Worm (Caenorhabditis elegans) whole organism, young adult: ENCODE data around the gene E02H1.1.
A peak's percentile ranks its signal among the peaks of the same experiment; 100 is the strongest.

ENCODE experiments used
- B0261.1 ChIP-seq: sonication (generic microtip); optimal IDR thresholded peaks from 2 replicates; lab custom pipeline; 2016; ENCODE audit warnings: mild to moderate bottlenecking, missing genetic modification characterization, moderate library complexity, missing compliant biosample characterization
- C06A6.2 ChIP-seq: fragments of 200-800 bp; sonication (Bioruptor generic); conservative IDR thresholded peaks from 2 replicates; pipeline ENCODE4 v1.3.6; 2022; ENCODE audit warnings: missing genetic modification characterization, missing compliant biosample characterization
- D2030.7 ChIP-seq: fragments of 200-800 bp; sonication (Bioruptor generic); IDR thresholded peaks from 2 replicates; pipeline ENCODE4 v1.3.6; 2022; ENCODE audit warnings: missing genetic modification reagents, missing genetic modification characterization, missing compliant biosample characterization
- F37B4.10 ChIP-seq: fragments of 200-800 bp; sonication (Bioruptor generic); IDR thresholded peaks from 2 replicates; pipeline ENCODE4 v1.3.6; 2022; ENCODE audit warnings: missing genetic modification characterization, missing compliant biosample characterization
- F55B11.4 ChIP-seq: sonication (generic microtip); optimal IDR thresholded peaks from 2 replicates; lab custom pipeline; 2016; ENCODE audit warnings: missing compliant biosample characterization, missing genetic modification characterization, borderline replicate concordance; ENCODE audit not compliant: insufficient read depth
- K11D2.4 ChIP-seq: fragments of 200-800 bp; sonication (Bioruptor generic); IDR thresholded peaks from 2 replicates; pipeline ENCODE4 v1.3.6; 2022; ENCODE audit warnings: missing genetic modification reagents, missing genetic modification characterization, missing compliant biosample characterization
- Y53F4B.3 ChIP-seq: fragments of 200-800 bp; sonication (Bioruptor generic); IDR thresholded peaks from 2 replicates; pipeline ENCODE4 v1.3.6; 2022; ENCODE audit warnings: missing genetic modification reagents, missing genetic modification characterization, missing compliant biosample characterization
- Y56A3A.18 ChIP-seq: fragments of 200-800 bp; sonication (Bioruptor generic); IDR thresholded peaks from 2 replicates; pipeline ENCODE4 v1.3.6; 2022; ENCODE audit warnings: missing genetic modification reagents, missing genetic modification characterization, missing compliant biosample characterization
- Y67H2A.10 ChIP-seq: fragments of 200-800 bp; sonication (Bioruptor generic); conservative IDR thresholded peaks from 2 replicates; pipeline ENCODE4 v1.3.6; 2022; ENCODE audit warnings: missing genetic modification reagents, missing genetic modification characterization, missing compliant biosample characterization
- ama-1 ChIP-seq, 3 experiments: fragments of 150-350 bp in 1 of 3; sonication (generic microtip) in 2 of 3; optimal IDR thresholded peaks; 2 replicates each; lab custom pipeline; 2014 to 2018; ENCODE audit warnings: missing biosample characterization in 2 of 3, missing genetic modification characterization in 2 of 3, missing genetic modification reagents in 2 of 3
- aptf-3 ChIP-seq: fragments of 200-800 bp; sonication (Bioruptor generic); IDR thresholded peaks from 2 replicates; pipeline ENCODE4 v1.3.6; 2022; ENCODE audit warnings: missing genetic modification characterization, missing compliant biosample characterization
- athp-1 ChIP-seq: sonication (generic microtip); optimal IDR thresholded peaks from 2 replicates; lab custom pipeline; 2017; ENCODE audit warnings: mild to moderate bottlenecking, missing genetic modification characterization, missing compliant biosample characterization
- attf-3 ChIP-seq: fragments of 200-800 bp; sonication (Bioruptor generic); conservative IDR thresholded peaks from 2 replicates; pipeline ENCODE4 v1.3.6; 2022; ENCODE audit warnings: missing genetic modification reagents, missing genetic modification characterization, missing compliant biosample characterization
- ccch-3 ChIP-seq: fragments of 200-800 bp; sonication (Bioruptor generic); optimal IDR thresholded peaks from 2 replicates; lab custom pipeline; 2018; ENCODE audit warnings: mild to moderate bottlenecking, missing genetic modification characterization, missing compliant biosample characterization
- ceh-40 ChIP-seq: fragments of 200-800 bp; sonication (Bioruptor generic); IDR thresholded peaks from 2 replicates; pipeline ENCODE4 v1.3.6; 2022; ENCODE audit warnings: missing genetic modification characterization, missing compliant biosample characterization
- ceh-58 ChIP-seq: fragments of 200-800 bp; sonication (Bioruptor generic); IDR thresholded peaks from 2 replicates; pipeline ENCODE4 v1.3.6; 2022; ENCODE audit warnings: missing genetic modification characterization, missing compliant biosample characterization
- chd-7 ChIP-seq: sonication (generic microtip); optimal IDR thresholded peaks from 2 replicates; lab custom pipeline; 2016; ENCODE audit warnings: mild to moderate bottlenecking, missing genetic modification characterization, moderate library complexity, missing compliant biosample characterization
- die-1 ChIP-seq: sonication (generic microtip); optimal IDR thresholded peaks from 2 replicates; lab custom pipeline; 2016; ENCODE audit warnings: missing genotype, mild to moderate bottlenecking, missing genetic modification characterization, missing compliant biosample characterization
- efl-1 ChIP-seq: fragments of 150-350 bp; optimal IDR thresholded peaks from 2 replicates; lab custom pipeline; 2014; ENCODE audit warnings: missing biosample characterization, missing genetic modification reagents, missing genetic modification characterization
- egl-44 ChIP-seq: fragments of 200-800 bp; sonication (Bioruptor generic); IDR thresholded peaks from 2 replicates; pipeline ENCODE4 v1.3.6; 2022; ENCODE audit warnings: missing genetic modification reagents, missing genetic modification characterization, missing compliant biosample characterization
- egrh-3 ChIP-seq: fragments of 200-800 bp; sonication (Bioruptor generic); IDR thresholded peaks from 2 replicates; pipeline ENCODE4 v1.3.6; 2022; ENCODE audit warnings: missing genetic modification reagents, missing genetic modification characterization, missing compliant biosample characterization
- gei-17 ChIP-seq: fragments of 200-800 bp; sonication (Bioruptor generic); optimal IDR thresholded peaks from 2 replicates; lab custom pipeline; 2018; ENCODE audit warnings: mild to moderate bottlenecking, missing genetic modification characterization, missing compliant biosample characterization
- hlh-12 ChIP-seq: sonication (generic microtip); optimal IDR thresholded peaks from 2 replicates; lab custom pipeline; 2016; ENCODE audit warnings: missing genetic modification characterization, missing compliant biosample characterization
- hlh-26 ChIP-seq: fragments of 200-800 bp; sonication (Bioruptor generic); conservative IDR thresholded peaks from 2 replicates; pipeline ENCODE4 v1.3.6; 2022; ENCODE audit warnings: missing genetic modification reagents, missing genetic modification characterization, missing compliant biosample characterization
- hmg-20 ChIP-seq: fragments of 200-800 bp; sonication (Bioruptor generic); IDR thresholded peaks from 2 replicates; pipeline ENCODE4 v1.3.6; 2022; ENCODE audit warnings: missing genetic modification reagents, missing genetic modification characterization, missing compliant biosample characterization
- let-607 ChIP-seq, 2 experiments: fragments of 200-800 bp in 1 of 2; sonication (Bioruptor generic) in 1 of 2; sonication (generic microtip) in 1 of 2; optimal IDR thresholded peaks; 2 replicates each; lab custom pipeline; 2016 to 2018; ENCODE audit warnings: mild to moderate bottlenecking in 2 of 2, missing compliant biosample characterization in 2 of 2, missing genetic modification characterization in 2 of 2, moderate library complexity in 2 of 2, missing genotype in 1 of 2
- lin-54 ChIP-seq: fragments of 200-800 bp; sonication (Bioruptor generic); optimal IDR thresholded peaks from 2 replicates; lab custom pipeline; 2018; ENCODE audit warnings: mild to moderate bottlenecking, missing genetic modification characterization, missing compliant biosample characterization
- lsl-1 ChIP-seq: fragments of 200-800 bp; sonication (Bioruptor generic); optimal IDR thresholded peaks from 2 replicates; lab custom pipeline; 2018; ENCODE audit warnings: mild to moderate bottlenecking, missing genetic modification characterization, moderate library complexity, missing compliant biosample characterization
- madf-10 ChIP-seq: sonication (generic microtip); optimal IDR thresholded peaks from 2 replicates; lab custom pipeline; 2016; ENCODE audit warnings: mild to moderate bottlenecking, missing genetic modification characterization, missing compliant biosample characterization
- madf-6 ChIP-seq: fragments of 200-800 bp; sonication (Bioruptor generic); IDR thresholded peaks from 2 replicates; pipeline ENCODE4 v1.3.6; 2022; ENCODE audit warnings: missing genetic modification reagents, missing genetic modification characterization, missing compliant biosample characterization
- mel-28 ChIP-seq: sonication (generic microtip); optimal IDR thresholded peaks from 2 replicates; lab custom pipeline; 2016; ENCODE audit warnings: borderline replicate concordance, mild to moderate bottlenecking, missing genetic modification characterization, missing compliant biosample characterization
- nfyb-1 ChIP-seq: fragments of 200-800 bp; sonication (Bioruptor generic); IDR thresholded peaks from 2 replicates; pipeline ENCODE4 v1.3.6; 2022; ENCODE audit warnings: missing genetic modification reagents, missing genetic modification characterization, missing compliant biosample characterization
- nhr-179 ChIP-seq: sonication (generic microtip); optimal IDR thresholded peaks from 2 replicates; lab custom pipeline; 2016; ENCODE audit warnings: mild to moderate bottlenecking, missing genetic modification characterization, missing compliant biosample characterization
- rcor-1 ChIP-seq: fragments of 200-800 bp; sonication (Bioruptor generic); IDR thresholded peaks from 2 replicates; pipeline ENCODE4 v1.3.6; 2022; ENCODE audit warnings: missing genetic modification reagents, missing genetic modification characterization, missing compliant biosample characterization
- rec-8 ChIP-seq, 2 experiments: sonication (generic microtip); optimal IDR thresholded peaks; 2 replicates each; lab custom pipeline; 2016; ENCODE audit warnings: mild to moderate bottlenecking in 2 of 2, missing genetic modification characterization in 2 of 2, missing genetic modification reagents in 2 of 2, missing genotype in 2 of 2, missing biosample characterization in 1 of 2, missing compliant biosample characterization in 1 of 2, moderate library complexity in 1 of 2
- repo-1 ChIP-seq: sonication (generic microtip); optimal IDR thresholded peaks from 2 replicates; lab custom pipeline; 2017; ENCODE audit warnings: mild to moderate bottlenecking, missing genetic modification characterization, missing compliant biosample characterization
- rpc-1 ChIP-seq, 2 experiments: fragments of 150-350 bp in 1 of 2; sonication (generic microtip) in 1 of 2; optimal IDR thresholded peaks; 2 replicates each; lab custom pipeline; 2014 to 2018; ENCODE audit warnings: missing biosample characterization in 1 of 2, missing genetic modification characterization in 1 of 2, missing genetic modification reagents in 1 of 2, missing genotype in 1 of 2
- sdz-38 ChIP-seq: sonication (generic microtip); optimal IDR thresholded peaks from 2 replicates; lab custom pipeline; 2016; ENCODE audit warnings: missing genotype, missing genetic modification characterization, missing compliant biosample characterization
- snpc-1.3 ChIP-seq: sonication (generic microtip); optimal IDR thresholded peaks from 2 replicates; lab custom pipeline; 2017; ENCODE audit warnings: missing genetic modification characterization, mild to moderate bottlenecking, missing compliant biosample characterization, antibody characterized with exemption, moderate library complexity, missing genotype, missing genetic modification reagents; ENCODE audit not compliant: insufficient read depth
- snpc-4 ChIP-seq, 5 experiments: fragments of 150-350 bp in 1 of 5; sonication (generic microtip) in 4 of 5; optimal IDR thresholded peaks; 2 replicates each; lab custom pipeline; 2014 to 2018; ENCODE audit warnings: missing genetic modification characterization in 5 of 5, missing biosample characterization in 3 of 5, antibody characterized with exemption in 2 of 5, mild to moderate bottlenecking in 2 of 5, missing compliant biosample characterization in 2 of 5, missing genotype in 2 of 5, moderate library complexity in 2 of 5, missing genetic modification reagents in 1 of 5
- sptf-2 ChIP-seq: fragments of 200-800 bp; sonication (Bioruptor generic); optimal IDR thresholded peaks from 2 replicates; lab custom pipeline; 2018; ENCODE audit warnings: mild to moderate bottlenecking, missing genetic modification characterization, missing compliant biosample characterization
- tlf-1 ChIP-seq: fragments of 200-800 bp; sonication (Bioruptor generic); optimal IDR thresholded peaks from 2 replicates; lab custom pipeline; 2018; ENCODE audit warnings: mild to moderate bottlenecking, missing genetic modification characterization, missing compliant biosample characterization
- zfh-2 ChIP-seq: fragments of 200-800 bp; sonication (Bioruptor generic); conservative IDR thresholded peaks from 2 replicates; pipeline ENCODE4 v1.3.6; 2022; ENCODE audit warnings: missing genetic modification reagents, missing genetic modification characterization, missing compliant biosample characterization
- ztf-6 ChIP-seq: fragments of 200-800 bp; sonication (Bioruptor generic); IDR thresholded peaks from 2 replicates; pipeline ENCODE4 v1.3.6; 2022; ENCODE audit warnings: missing genetic modification reagents, missing genetic modification characterization, missing compliant biosample characterization

E02H1.1 gene

ce11 chrII:9619995-9620535, 29.1 kb upstream of the E02H1.1 start (continued):
- TF ChIP-seq rec-8 (tag; optimal IDR thresholded peaks at IDR 0.05; lab: Kevin White, UChicago) (no peak), tlf-1 (GFP tag; lab: Kevin White, UChicago) (no peak), nfyb-1 (GFP tag; lab: Robert Waterston, UW) (no peak), let-607 (tag; optimal IDR thresholded peaks at IDR 0.05; lab: Kevin White, UChicago) (no peak), ama-1 (optimal IDR thresholded peaks at IDR 0.05; lab: Kevin White, UChicago) (peak; percentile 89), ama-1 (GFP tag; optimal IDR thresholded peaks at IDR 0.05; lab: Kevin White, UChicago) (no peak), C06A6.2 (GFP tag; lab: Robert Waterston, UW) (no peak), lsl-1 (GFP tag; lab: Kevin White, UChicago) (no peak), Y56A3A.18 (0 out of 2 replicates have a peak, but pooled peaks have one; percentile 28), K11D2.4 (GFP tag; lab: Robert Waterston, UW) (no peak), mel-28 (tag; lab: Kevin White, UChicago) (no peak), F37B4.10 (GFP tag; lab: Robert Waterston, UW) (no peak), Y67H2A.10 (no peak), hmg-20 (GFP tag; lab: Robert Waterston, UW) (no peak), sdz-38 (tag; lab: Kevin White, UChicago) (no peak), lin-54 (GFP tag; lab: Kevin White, UChicago) (no peak), ceh-58 (GFP tag; lab: Robert Waterston, UW) (no peak), zfh-2 (GFP tag; lab: Robert Waterston, UW) (peak; percentile 41; the same call in 1 of the 2 replicates), rpc-1 (optimal IDR thresholded peaks at IDR 0.05; lab: Kevin White, UChicago) (no peak), rpc-1 (tag; optimal IDR thresholded peaks at IDR 0.05; lab: Kevin White, UChicago) (no peak)

ce11 chrII:9619402-9619862, 28.5 kb upstream of the E02H1.1 start:
- TF ChIP-seq nhr-179 (no peak), egl-44 (GFP tag; lab: Robert Waterston, UW) (peak; percentile 56; the same call in 1 of the 2 replicates), zfh-2 (GFP tag; lab: Robert Waterston, UW) (0 out of 2 replicates have a peak, but pooled peaks have one; percentile 25), chd-7 (tag; lab: Kevin White, UChicago) (no peak), snpc-1.3 (tag; lab: Kevin White, UChicago) (no peak), efl-1 (GFP tag; lab: Kevin White, UChicago) (no peak), ccch-3 (GFP tag; lab: Kevin White, UChicago) (no peak), nfyb-1 (GFP tag; lab: Robert Waterston, UW) (no peak), sptf-2 (GFP tag; lab: Kevin White, UChicago) (no peak), die-1 (peak; percentile 20), rcor-1 (GFP tag; lab: Robert Waterston, UW) (no peak), hlh-12 (tag; lab: Kevin White, UChicago) (no peak), gei-17 (no peak), D2030.7 (GFP tag; lab: Robert Waterston, UW) (no peak), B0261.1 (tag; lab: Kevin White, UChicago) (no peak), rec-8 (tag; optimal IDR thresholded peaks at IDR 0.05; lab: Kevin White, UChicago) (no peak), aptf-3 (GFP tag; lab: Robert Waterston, UW) (no peak), egrh-3 (GFP tag; lab: Robert Waterston, UW) (no peak), repo-1 (tag; lab: Kevin White, UChicago) (no peak), madf-10 (peak; percentile 15), ceh-40 (no peak), ztf-6 (GFP tag; lab: Robert Waterston, UW) (no peak), ama-1 (optimal IDR thresholded peaks at IDR 0.05; lab: Kevin White, UChicago) (peak; percentile 39), ama-1 (GFP tag; optimal IDR thresholded peaks at IDR 0.05; lab: Kevin White, UChicago) (no peak), madf-6 (GFP tag; lab: Robert Waterston, UW) (no peak), F37B4.10 (GFP tag; lab: Robert Waterston, UW) (no peak), F55B11.4 (tag; lab: Kevin White, UChicago) (no peak), attf-3 (no peak), snpc-4 (GFP tag; optimal IDR thresholded peaks at IDR 0.05; lab: Kevin White, UChicago) (no peak), snpc-4 (tag; optimal IDR thresholded peaks at IDR 0.05; lab: Kevin White, UChicago) (peak in 3 of 4 experiments; percentile 3 to 32 (median 6)), athp-1 (no peak), Y53F4B.3 (GFP tag; lab: Robert Waterston, UW) (no peak), hlh-26 (GFP tag; lab: Robert Waterston, UW) (no peak)
